Worm (Caenorhabditis elegans): Measurements from ENCODE around the gene AC8.3.
"Not testable (repeated sequence)": the region's sequence is repeated elsewhere in the genome, so short reads cannot be mapped to it uniquely, and the experiment has no call there.

DNA sequence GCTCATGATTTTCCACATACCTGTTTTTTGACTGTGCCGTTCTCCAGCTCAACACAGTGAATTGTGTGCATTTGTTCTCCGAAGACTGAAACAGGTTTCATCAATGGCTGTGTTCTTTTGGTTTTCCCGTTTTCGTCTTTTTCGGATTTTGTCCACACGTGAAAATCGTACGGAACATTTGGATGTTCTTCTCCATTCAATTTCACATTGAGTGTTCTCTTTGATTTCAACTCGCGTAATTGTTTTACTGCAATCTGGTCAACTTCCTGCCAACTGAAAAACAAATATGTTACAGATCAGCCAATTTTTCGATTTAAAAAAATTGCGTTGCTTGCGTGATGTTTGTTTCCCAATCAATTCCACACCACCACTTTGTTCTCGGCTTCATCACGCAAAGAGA is at the start of gene AC8.3:
- TF ChIP-seq him-1, dao-5 (tag; optimal IDR thresholded peaks at IDR 0.05): not testable (repeated sequence)

All from whole organism, L4/young adult.